Worm (Caenorhabditis elegans): ENCODE measurements around the gene W08F4.3.

The W08F4.3 gene

ce11 chrII:577632-578031, 2.8 kb upstream of the W08F4.3 start, which contains the start of gene W08F4.7:
Gene W08F4.7 (minus strand): TSS chrII:577732.
- TF ChIP-seq R02D3.7 (tag; optimal IDR thresholded peaks at IDR 0.05) (no peak), nhr-25 (tag; optimal IDR thresholded peaks at IDR 0.05) (no peak), lsy-2 (tag; optimal IDR thresholded peaks at IDR 0.05) (no peak), nhr-77 (tag; optimal IDR thresholded peaks at IDR 0.05) (no peak), unc-39 (tag; optimal IDR thresholded peaks at IDR 0.05) (no peak), ceh-16 (tag; optimal IDR thresholded peaks at IDR 0.05) (no peak), ceh-82 (tag; optimal IDR thresholded peaks at IDR 0.05) (no peak), C34F6.9 (tag; optimal IDR thresholded peaks at IDR 0.05) (no peak), unc-55 (GFP tag; optimal IDR thresholded peaks at IDR 0.05) (no peak)

ce11 chrII:578803-579202, 1.6 kb upstream of the W08F4.3 start:
- no peak for TF ChIP-seq nhr-237 (tag; optimal IDR thresholded peaks at IDR 0.05)
- no peak for TF ChIP-seq ztf-4 (tag; optimal IDR thresholded peaks at IDR 0.05)
- TF ChIP-seq nhr-129 (tag; optimal IDR thresholded peaks at IDR 0.05): no peak
- TF ChIP-seq elt-3 (tag; optimal IDR thresholded peaks at IDR 0.05): no peak
- no peak for TF ChIP-seq nhr-12 (tag; optimal IDR thresholded peaks at IDR 0.05)
- TF ChIP-seq nhr-23 (tag; optimal IDR thresholded peaks at IDR 0.05): no peak
- no peak for TF ChIP-seq dmd-4 (tag; optimal IDR thresholded peaks at IDR 0.05)
- TF ChIP-seq fos-1 (tag; optimal IDR thresholded peaks at IDR 0.05): no peak
- no peak for TF ChIP-seq ama-1 (optimal IDR thresholded peaks at IDR 0.05)
- no peak for TF ChIP-seq zag-1 (tag; optimal IDR thresholded peaks at IDR 0.05)
- no peak for TF ChIP-seq unc-39 (tag; optimal IDR thresholded peaks at IDR 0.05)
- TF ChIP-seq unc-62 (GFP tag; optimal IDR thresholded peaks at IDR 0.05): no peak

ce11 chrII:581983-582382, 1.6 kb downstream of the W08F4.3 start:
- no peak for TF ChIP-seq gmeb-1 (tag; optimal IDR thresholded peaks at IDR 0.05)
- no peak for TF ChIP-seq egl-27 (tag; optimal IDR thresholded peaks at IDR 0.05)
- no peak for TF ChIP-seq ceh-16 (tag; optimal IDR thresholded peaks at IDR 0.05)
- TF ChIP-seq ztf-1 (GFP tag; conservative IDR thresholded peaks at IDR 0.05): no peak
- TF ChIP-seq ztf-11 (tag; optimal IDR thresholded peaks at IDR 0.05): no peak
- no peak for TF ChIP-seq C34F6.9 (tag; optimal IDR thresholded peaks at IDR 0.05)
- TF ChIP-seq elt-3 (tag; optimal IDR thresholded peaks at IDR 0.05): no peak
- TF ChIP-seq sem-4 (tag; optimal IDR thresholded peaks at IDR 0.05): no peak
- TF ChIP-seq ama-1 (optimal IDR thresholded peaks at IDR 0.05): no peak
- no peak for TF ChIP-seq nhr-12 (tag; optimal IDR thresholded peaks at IDR 0.05)
- no peak for TF ChIP-seq nhr-129 (tag; optimal IDR thresholded peaks at IDR 0.05)
- TF ChIP-seq zag-1 (tag; optimal IDR thresholded peaks at IDR 0.05): no peak
- no peak for TF ChIP-seq sma-9 (GFP tag; optimal IDR thresholded peaks at IDR 0.05)
- TF ChIP-seq sma-9 (tag; optimal IDR thresholded peaks at IDR 0.05): no peak

- no peak for TF ChIP-seq R02D3.7 (tag; optimal IDR thresholded peaks at IDR 0.05)
- no peak for TF ChIP-seq mbf-1 (tag; optimal IDR thresholded peaks at IDR 0.05)
- no peak for TF ChIP-seq skn-1 (tag; optimal IDR thresholded peaks at IDR 0.05)
- TF ChIP-seq nhr-25 (tag; optimal IDR thresholded peaks at IDR 0.05): no peak
- no peak for TF ChIP-seq blmp-1 (tag; optimal IDR thresholded peaks at IDR 0.05; ENCODE audit: insufficient read depth)
- no peak for TF ChIP-seq lsy-2 (tag; optimal IDR thresholded peaks at IDR 0.05)
- TF ChIP-seq lin-11 (tag; optimal IDR thresholded peaks at IDR 0.05): no peak
- no peak for TF ChIP-seq elt-1 (tag; optimal IDR thresholded peaks at IDR 0.05)
- TF ChIP-seq crh-2 (tag; optimal IDR thresholded peaks at IDR 0.05): no peak
Measured at ce11 chrII:582649-583048, 2.2 kb downstream of the W08F4.3 start, which contains the start of gene fbxb-14. Gene fbxb-14 (minus strand): TSS chrII:582749.

ce11 chrII:584321-584848, 4.0 kb downstream of the W08F4.3 start, which contains the start of the genes W08F4.12 and W08F4.13:
Gene W08F4.12 (minus strand): TSS chrII:584421.
Gene W08F4.13 (plus strand): TSS chrII:584798.
- TF ChIP-seq lsy-2 (tag; optimal IDR thresholded peaks at IDR 0.05) (no peak), ama-1 (optimal IDR thresholded peaks at IDR 0.05) (no peak), egl-27 (tag; optimal IDR thresholded peaks at IDR 0.05) (no peak), crh-2 (tag; optimal IDR thresholded peaks at IDR 0.05) (no peak), mbf-1 (tag; optimal IDR thresholded peaks at IDR 0.05) (no peak), mdl-1 (tag; optimal IDR thresholded peaks at IDR 0.05) (no peak)
